Worm (Caenorhabditis elegans): Measurements from ENCODE around the gene spot-1.

Gene spot-1

ce11 chrIII:7308600-7309109 is 31.6 kb upstream of the spot-1 start, which contains the start of gene acbp-4 (continued):
- TF ChIP-seq F52B5.7 (tag; optimal IDR thresholded peaks at IDR 0.05) (peak; percentile 11), hsf-1 (GFP tag; IDR thresholded peaks at IDR 0.05) (peak; percentile 52; the same call in 1 of the 2 replicates), nhr-179 (tag; optimal IDR thresholded peaks at IDR 0.05) (no peak), somi-1 (GFP tag; optimal IDR thresholded peaks at IDR 0.05) (no peak), hmg-20 (GFP tag; IDR thresholded peaks at IDR 0.05) (no peak), atf-7 (tag; optimal IDR thresholded peaks at IDR 0.05) (no peak), ets-4 (GFP tag; optimal IDR thresholded peaks at IDR 0.05) (no peak)

ce11 chrIII:7305649-7305977 is 28.5 kb upstream of the spot-1 start:
- TF ChIP-seq Y56A3A.18 (GFP tag; IDR thresholded peaks at IDR 0.05) (no peak), mxl-1 (tag; optimal IDR thresholded peaks at IDR 0.05) (no peak), repo-1 (tag; optimal IDR thresholded peaks at IDR 0.05) (no peak), nfyb-1 (GFP tag; IDR thresholded peaks at IDR 0.05) (no peak), F22D6.2 (tag; optimal IDR thresholded peaks at IDR 0.05) (no peak), nhr-120 (GFP tag; IDR thresholded peaks at IDR 0.05) (no peak), efl-1 (GFP tag; optimal IDR thresholded peaks at IDR 0.05) (no peak), ekl-4 (GFP tag; IDR thresholded peaks at IDR 0.05) (no peak), cebp-2 (GFP tag; IDR thresholded peaks at IDR 0.05) (no peak), lin-35 (GFP tag; optimal IDR thresholded peaks at IDR 0.05) (no peak), bed-2 (GFP tag; IDR thresholded peaks at IDR 0.05) (no peak)

- TF ChIP-seq cebp-1 (GFP tag; IDR thresholded peaks at IDR 0.05) = no peak
- TF ChIP-seq cebp-1 (tag; optimal IDR thresholded peaks at IDR 0.05) = no peak
- no peak for TF ChIP-seq madf-3 (GFP tag; IDR thresholded peaks at IDR 0.05)
- no peak for TF ChIP-seq ama-1 (optimal IDR thresholded peaks at IDR 0.05)
- TF ChIP-seq ama-1 (GFP tag; optimal IDR thresholded peaks at IDR 0.05) = no peak
- TF ChIP-seq T07F8.4 (tag; optimal IDR thresholded peaks at IDR 0.05) = no peak
- TF ChIP-seq lin-40 (tag; optimal IDR thresholded peaks at IDR 0.05) = peak; percentile 14
- TF ChIP-seq K11D2.4 (GFP tag; IDR thresholded peaks at IDR 0.05) = peak; percentile 47; the same call in 1 of the 2 replicates
- no peak for TF ChIP-seq dpff-1 (tag; optimal IDR thresholded peaks at IDR 0.05)
- TF ChIP-seq ztf-26 (tag; optimal IDR thresholded peaks at IDR 0.05) = peak; percentile 74
Observed at ce11 chrIII:7304961-7305648, 28.0 kb upstream of the spot-1 start.

ce11 chrIII:7301668-7302067 is 24.6 kb upstream of the spot-1 start:
- TF ChIP-seq dox-1 (GFP tag; IDR thresholded peaks at IDR 0.05) = no peak
- TF ChIP-seq Y53F4B.3 (GFP tag; IDR thresholded peaks at IDR 0.05) = no peak

- TF ChIP-seq pha-4 (tag; optimal IDR thresholded peaks at IDR 0.05) (no peak), die-1 (tag; optimal IDR thresholded peaks at IDR 0.05) (no peak), tlf-1 (GFP tag; optimal IDR thresholded peaks at IDR 0.05) (no peak), ceh-27 (GFP tag; optimal IDR thresholded peaks at IDR 0.05) (peak; percentile 69), Y53G8AR.9 (GFP tag; conservative IDR thresholded peaks at IDR 0.05) (no peak), lsl-1 (GFP tag; optimal IDR thresholded peaks at IDR 0.05) (no peak), madf-8 (GFP tag; conservative IDR thresholded peaks at IDR 0.05) (no peak), madf-3 (GFP tag; IDR thresholded peaks at IDR 0.05) (no peak)
Observed at ce11 chrIII:7300763-7301162, 23.7 kb upstream of the spot-1 start.
